Fruit fly (Drosophila melanogaster): ENCODE data around the gene CG7655.
A peak's percentile ranks its signal among the peaks of the same experiment; 100 is the strongest.

CG7655 gene

dm6 chr3R:17700488-17701130 lies 18.1 kb downstream of the CG7655 start (continued):
- TF ChIP-seq eve (GFP tag; optimal IDR thresholded peaks at IDR 0.05) (no peak), CG6765 (GFP tag; optimal IDR thresholded peaks at IDR 0.05) (peak; percentile 99), org-1 (GFP tag; optimal IDR thresholded peaks at IDR 0.05) (peak; percentile 98), CG6654 (GFP tag; optimal IDR thresholded peaks at IDR 0.05) (peak; percentile 90), ken (GFP tag; IDR thresholded peaks at IDR 0.05) (peak; percentile 91), CTCF (GFP tag; optimal IDR thresholded peaks at IDR 0.05) (peak; percentile 73), ttk (GFP tag; IDR thresholded peaks at IDR 0.05) (peak; percentile 98), peb (GFP tag; IDR thresholded peaks at IDR 0.05) (peak; percentile 96), CG1603 (tag; optimal IDR thresholded peaks at IDR 0.05) (no peak), nau (GFP tag; optimal IDR thresholded peaks at IDR 0.05) (no peak), Mad (GFP tag; optimal IDR thresholded peaks at IDR 0.05) (peak; percentile 90), CG7372 (GFP tag; IDR thresholded peaks at IDR 0.05) (peak; percentile 98), toy (GFP tag; IDR thresholded peaks at IDR 0.05) (peak; percentile 92), CG1602 (GFP tag; optimal IDR thresholded peaks at IDR 0.05) (peak; percentile 96), CG7928 (GFP tag; optimal IDR thresholded peaks at IDR 0.05) (peak; percentile 75), dysf (GFP tag; IDR thresholded peaks at IDR 0.05) (peak; percentile 99), CG3847 (GFP tag; IDR thresholded peaks at IDR 0.05) (peak; percentile 99), CG11560 (tag; IDR thresholded peaks at IDR 0.05) (peak; percentile 90), CG15514 (GFP tag; optimal IDR thresholded peaks at IDR 0.05) (peak; percentile 94), Dad (GFP tag; optimal IDR thresholded peaks at IDR 0.05) (peak; percentile 53), CG8281 (tag; optimal IDR thresholded peaks at IDR 0.05) (peak; percentile 93), chinmo (GFP tag; IDR thresholded peaks at IDR 0.05; ENCODE audit: partially characterized antibody) (peak; percentile 99), CG4820 (GFP tag; optimal IDR thresholded peaks at IDR 0.05) (peak; percentile 95), knrl (GFP tag; IDR thresholded peaks at IDR 0.05; ENCODE audit: partially characterized antibody) (peak; percentile 27; the same call in 1 of the 3 replicates), BEAF-32 (GFP tag; optimal IDR thresholded peaks at IDR 0.05) (peak; percentile 0), gce (GFP tag; IDR thresholded peaks at IDR 0.05) (peak; percentile 96), CG9876 (GFP tag; optimal IDR thresholded peaks at IDR 0.05) (peak; percentile 16), CG10979 (tag; optimal IDR thresholded peaks at IDR 0.05) (peak; percentile 98), ind (GFP tag; optimal IDR thresholded peaks at IDR 0.05) (peak; percentile 98), fd64A (GFP tag; optimal IDR thresholded peaks at IDR 0.05) (peak; percentile 88), CG10274 (GFP tag; optimal IDR thresholded peaks at IDR 0.05) (peak; percentile 90), fru (optimal IDR thresholded peaks at IDR 0.05) (no peak), p53 (GFP tag; optimal IDR thresholded peaks at IDR 0.05) (peak; percentile 19), CG16779 (GFP tag; IDR thresholded peaks at IDR 0.05) (peak; percentile 85), klu (GFP tag; IDR thresholded peaks at IDR 0.05) (peak; percentile 97), CG2116 (GFP tag; optimal IDR thresholded peaks at IDR 0.05) (peak; percentile 87), CG7357 (GFP tag; IDR thresholded peaks at IDR 0.05) (peak; percentile 95), fd3F (GFP tag; optimal IDR thresholded peaks at IDR 0.05) (peak; percentile 99), CG15696 (tag; optimal IDR thresholded peaks at IDR 0.05) (peak; percentile 91), CG31441 (GFP tag; IDR thresholded peaks at IDR 0.05) (peak; percentile 99), Spps (tag; optimal IDR thresholded peaks at IDR 0.05) (peak; percentile 97), CG30431 (GFP tag; optimal IDR thresholded peaks at IDR 0.05) (peak; percentile 93), CG9817 (tag; optimal IDR thresholded peaks at IDR 0.05) (peak; percentile 99), CG3163 (GFP tag; optimal IDR thresholded peaks at IDR 0.05) (peak; percentile 16), NC2α (GFP tag; optimal IDR thresholded peaks at IDR 0.05) (peak; percentile 26), Sox102F (GFP tag; optimal IDR thresholded peaks at IDR 0.05) (peak; percentile 99), CHES-1-like (GFP tag; optimal IDR thresholded peaks at IDR 0.05) (peak; percentile 79), CG10209 (GFP tag; optimal IDR thresholded peaks at IDR 0.05) (peak; percentile 99), exex (tag; optimal IDR thresholded peaks at IDR 0.05) (peak; percentile 94), lilli (GFP tag; optimal IDR thresholded peaks at IDR 0.05) (peak; percentile 94), slou (GFP tag; optimal IDR thresholded peaks at IDR 0.05) (peak; percentile 95)
